Worm (Caenorhabditis elegans) whole organism, midembryonic: ENCODE measurements around the gene ucr-2.1.
A peak's percentile ranks its signal among the peaks of the same experiment; 100 is the strongest.

Experiments
- T22C8.4 ChIP-seq: fragments of 200-800 bp; sonication (Bioruptor generic); IDR thresholded peaks from 2 replicates; pipeline ENCODE4 v1.3.6; 2022; ENCODE audit warnings: missing genetic modification characterization, missing compliant biosample characterization
- cog-1 ChIP-seq: sonication (generic microtip); optimal IDR thresholded peaks from 2 replicates; lab custom pipeline; 2016; ENCODE audit warnings: missing genetic modification characterization, missing compliant biosample characterization
- flt-1 ChIP-seq: fragments of 200-800 bp; sonication (Bioruptor generic); IDR thresholded peaks from 2 replicates; pipeline ENCODE4 v1.3.6; 2022; ENCODE audit warnings: missing genetic modification characterization, missing compliant biosample characterization
- klf-2 ChIP-seq: fragments of 200-800 bp; sonication (Bioruptor generic); conservative IDR thresholded peaks from 2 replicates; pipeline ENCODE4 v1.3.6; 2022; ENCODE audit warnings: missing genetic modification reagents, missing genetic modification characterization, missing compliant biosample characterization
- med-1 ChIP-seq: sonication (generic microtip); optimal IDR thresholded peaks from 2 replicates; lab custom pipeline; 2017; ENCODE audit warnings: missing genetic modification characterization, mild to moderate bottlenecking, missing compliant biosample characterization, antibody characterized with exemption, missing genetic modification reagents; ENCODE audit not compliant: insufficient read depth
- ref-1 ChIP-seq: fragments of 200-800 bp; sonication (Bioruptor generic); conservative IDR thresholded peaks from 2 replicates; pipeline ENCODE4 v1.3.6; 2022; ENCODE audit warnings: missing genetic modification reagents, missing genetic modification characterization, missing compliant biosample characterization
- tab-1 ChIP-seq: fragments of 200-800 bp; sonication (Bioruptor generic); IDR thresholded peaks from 2 replicates; pipeline ENCODE4 v1.3.6; 2022; ENCODE audit warnings: missing genetic modification characterization, missing compliant biosample characterization
- ztf-23 ChIP-seq: fragments of 200-800 bp; sonication (Bioruptor generic); IDR thresholded peaks from 2 replicates; pipeline ENCODE4 v1.3.6; 2022; ENCODE audit warnings: missing genetic modification reagents, missing genetic modification characterization, missing compliant biosample characterization
- ztf-29 ChIP-seq: fragments of 200-800 bp; sonication (Bioruptor generic); IDR thresholded peaks from 2 replicates; pipeline ENCODE4 v1.3.6; 2022; ENCODE audit warnings: missing genetic modification reagents, missing genetic modification characterization, missing compliant biosample characterization

The ucr-2.1 gene

DNA sequence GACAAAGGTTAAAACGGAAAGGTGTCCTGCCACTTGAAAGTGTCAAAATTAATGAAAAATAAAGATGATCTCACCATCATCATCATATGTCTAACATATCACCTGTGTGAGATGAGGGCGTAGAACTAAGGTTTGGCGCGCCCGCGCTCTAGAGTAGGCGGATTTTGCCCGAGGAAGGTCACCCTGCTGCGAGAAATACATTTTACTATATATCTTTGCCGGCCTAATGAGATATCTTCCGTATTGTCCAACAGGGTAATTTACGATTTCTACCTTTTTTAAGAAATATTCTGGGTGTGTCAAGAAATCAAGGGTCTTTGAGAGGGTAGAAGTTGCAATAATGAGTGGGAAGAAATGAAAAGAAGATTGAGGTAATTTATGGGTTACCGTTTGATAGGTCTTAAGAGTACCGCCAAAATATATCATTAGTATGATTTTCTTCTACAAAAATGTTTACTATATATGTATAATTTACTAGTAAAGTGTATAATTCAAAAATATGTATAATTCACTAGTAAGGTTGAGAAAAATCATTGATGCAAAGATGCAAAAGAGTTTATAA, 10.2 kb upstream of the ucr-2.1 start:
- no peak for TF ChIP-seq ztf-29 (GFP tag; lab: Robert Waterston, UW)
- no peak for TF ChIP-seq med-1 (GFP tag; lab: Kevin White, UChicago)
- no peak for TF ChIP-seq tab-1 (GFP tag; lab: Robert Waterston, UW)
- TF ChIP-seq ztf-23 (GFP tag; lab: Robert Waterston, UW), result no peak
- TF ChIP-seq flt-1 (GFP tag; lab: Robert Waterston, UW), result no peak

- TF ChIP-seq flt-1 (GFP tag; lab: Robert Waterston, UW), result peak; percentile 39; the same call in 1 of the 2 replicates
- no peak for TF ChIP-seq klf-2
Observed at ce11 chrX:12021446-12021845, 3.2 kb downstream of the ucr-2.1 start.

- TF ChIP-seq ztf-29 (GFP tag; lab: Robert Waterston, UW), result no peak
- TF ChIP-seq ref-1, result no peak
- TF ChIP-seq cog-1 (tag; lab: Kevin White, UChicago), result no peak
- TF ChIP-seq ztf-23 (GFP tag; lab: Robert Waterston, UW), result no peak
- no peak for TF ChIP-seq klf-2
- no peak for TF ChIP-seq T22C8.4 (GFP tag; lab: Robert Waterston, UW)
- no peak for TF ChIP-seq med-1 (GFP tag; lab: Kevin White, UChicago)
- no peak for TF ChIP-seq flt-1 (GFP tag; lab: Robert Waterston, UW)
- no peak for TF ChIP-seq tab-1 (GFP tag; lab: Robert Waterston, UW)
Observed at ce11 chrX:12022496-12022895, 4.3 kb downstream of the ucr-2.1 start.

- TF ChIP-seq tab-1 (GFP tag; lab: Robert Waterston, UW) (no peak), ztf-23 (GFP tag; lab: Robert Waterston, UW) (no peak), klf-2 (no peak), T22C8.4 (GFP tag; lab: Robert Waterston, UW) (no peak), cog-1 (tag; lab: Kevin White, UChicago) (no peak), med-1 (GFP tag; lab: Kevin White, UChicago) (no peak), ref-1 (no peak), flt-1 (GFP tag; lab: Robert Waterston, UW) (no peak), ztf-29 (GFP tag; lab: Robert Waterston, UW) (no peak)
Observed at ce11 chrX:12025070-12025789, 7.0 kb downstream of the ucr-2.1 start, which contains the start of gene B0198.2. TSS of gene B0198.2 (plus strand) at chrX:12025739.

ce11 chrX:12033937-12034336, 15.7 kb downstream of the ucr-2.1 start, which contains the start of gene tsp-20:
TSS of gene tsp-20 (minus strand) at chrX:12034037.
- TF ChIP-seq T22C8.4 (GFP tag; lab: Robert Waterston, UW) (no peak), ref-1 (no peak), med-1 (GFP tag; lab: Kevin White, UChicago) (no peak), tab-1 (GFP tag; lab: Robert Waterston, UW) (no peak), flt-1 (GFP tag; lab: Robert Waterston, UW) (no peak), ztf-29 (GFP tag; lab: Robert Waterston, UW) (no peak), klf-2 (no peak), ztf-23 (GFP tag; lab: Robert Waterston, UW) (no peak), cog-1 (tag; lab: Kevin White, UChicago) (no peak)

- TF ChIP-seq T22C8.4 (GFP tag; lab: Robert Waterston, UW) (no peak), ztf-23 (GFP tag; lab: Robert Waterston, UW) (no peak), med-1 (GFP tag; lab: Kevin White, UChicago) (no peak), tab-1 (GFP tag; lab: Robert Waterston, UW) (no peak), klf-2 (no peak), flt-1 (GFP tag; lab: Robert Waterston, UW) (no peak), cog-1 (tag; lab: Kevin White, UChicago) (no peak), ztf-29 (GFP tag; lab: Robert Waterston, UW) (no peak), ref-1 (no peak)
Observed at ce11 chrX:12034661-12035060, 16.4 kb downstream of the ucr-2.1 start.

- TF ChIP-seq cog-1 (tag; lab: Kevin White, UChicago), result peak; percentile 2
- TF ChIP-seq klf-2, result no peak
- no peak for TF ChIP-seq flt-1 (GFP tag; lab: Robert Waterston, UW)
Observed at ce11 chrX:12036114-12036513, 17.9 kb downstream of the ucr-2.1 start.

- TF ChIP-seq ztf-23 (GFP tag; lab: Robert Waterston, UW) (no peak), cog-1 (tag; lab: Kevin White, UChicago) (no peak), klf-2 (no peak), ref-1 (no peak), flt-1 (GFP tag; lab: Robert Waterston, UW) (no peak), med-1 (GFP tag; lab: Kevin White, UChicago) (no peak), T22C8.4 (GFP tag; lab: Robert Waterston, UW) (no peak), ztf-29 (GFP tag; lab: Robert Waterston, UW) (no peak), tab-1 (GFP tag; lab: Robert Waterston, UW) (no peak)
Observed at ce11 chrX:12037978-12038377, 19.7 kb downstream of the ucr-2.1 start.

ce11 chrX:12038728-12039127, 20.5 kb downstream of the ucr-2.1 start:
- no peak for TF ChIP-seq klf-2

DNA sequence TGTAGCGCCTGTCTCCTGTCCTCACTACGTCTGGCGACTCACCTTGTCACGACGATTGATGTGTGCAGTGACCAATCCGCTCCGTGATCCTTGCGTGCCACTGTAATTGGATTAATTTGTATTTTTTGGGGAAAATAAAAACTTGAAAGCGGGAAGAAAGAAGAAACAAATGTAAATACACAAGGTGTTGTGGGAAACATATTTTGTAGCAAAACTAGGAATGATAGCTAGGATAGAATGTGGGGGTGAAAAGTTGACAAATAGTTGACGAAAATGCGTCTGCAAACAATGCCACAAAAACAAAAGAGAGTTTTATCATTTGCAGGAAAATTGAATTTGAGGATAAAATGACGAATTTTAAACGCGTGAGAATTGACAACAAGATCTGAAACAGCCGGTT, 38.7 kb downstream of the ucr-2.1 start, which contains the start of gene B0198.3:
Gene B0198.3 (minus strand): TSS at position 101 of the 400 bp plus-strand sequence.
- TF ChIP-seq cog-1 (tag; lab: Kevin White, UChicago) (no peak), ref-1 (no peak), flt-1 (GFP tag; lab: Robert Waterston, UW) (no peak), ztf-23 (GFP tag; lab: Robert Waterston, UW) (no peak), med-1 (GFP tag; lab: Kevin White, UChicago) (no peak), ztf-29 (GFP tag; lab: Robert Waterston, UW) (no peak), tab-1 (GFP tag; lab: Robert Waterston, UW) (no peak), T22C8.4 (GFP tag; lab: Robert Waterston, UW) (no peak), klf-2 (no peak)
